Worm (Caenorhabditis elegans) whole organism, late embryonic: ENCODE results near the gene C08B6.6.

ENCODE experiments used
- C08G9.2 ChIP-seq: sonication (generic microtip); optimal IDR thresholded peaks from 2 replicates; lab custom pipeline; 2016; ENCODE audit warnings: mild to moderate bottlenecking, missing genetic modification characterization, moderate library complexity, missing compliant biosample characterization
- C38D4.7 ChIP-seq: fragments of 200-800 bp; sonication (Bioruptor generic); optimal IDR thresholded peaks from 2 replicates; lab custom pipeline; 2018; ENCODE audit warnings: mild to moderate bottlenecking, missing genetic modification characterization, moderate library complexity, missing compliant biosample characterization
- Y22D7AL.16 ChIP-seq: sonication (generic microtip); optimal IDR thresholded peaks from 2 replicates; lab custom pipeline; 2016; ENCODE audit warnings: missing genetic modification characterization, missing compliant biosample characterization
- ceh-14 ChIP-seq: sonication (generic microtip); optimal IDR thresholded peaks from 2 replicates; lab custom pipeline; 2016; ENCODE audit warnings: missing genotype, missing genetic modification characterization, missing compliant biosample characterization
- ceh-31 ChIP-seq: sonication (generic microtip); optimal IDR thresholded peaks from 2 replicates; lab custom pipeline; 2016; ENCODE audit warnings: missing genetic modification characterization, missing compliant biosample characterization
- ceh-34 ChIP-seq: sonication (generic microtip); optimal IDR thresholded peaks from 2 replicates; lab custom pipeline; 2016; ENCODE audit warnings: mild to moderate bottlenecking, missing genetic modification characterization, missing compliant biosample characterization
- ceh-45 ChIP-seq: fragments of 200-800 bp; sonication (Bioruptor generic); IDR thresholded peaks from 2 replicates; pipeline ENCODE4 v1.3.6; 2022; ENCODE audit warnings: missing genetic modification reagents, missing genetic modification characterization, missing compliant biosample characterization
- ceh-48 ChIP-seq: sonication (generic microtip); optimal IDR thresholded peaks from 2 replicates; lab custom pipeline; 2016; ENCODE audit warnings: missing genetic modification characterization, inconsistent platforms, missing compliant biosample characterization
- che-1 ChIP-seq: sonication (generic microtip); optimal IDR thresholded peaks from 2 replicates; lab custom pipeline; 2016; ENCODE audit warnings: mild to moderate bottlenecking, missing genetic modification characterization, missing compliant biosample characterization
- dve-1 ChIP-seq: sonication (generic microtip); optimal IDR thresholded peaks from 2 replicates; lab custom pipeline; 2017; ENCODE audit warnings: antibody characterized with exemption, mild to moderate bottlenecking, missing genetic modification characterization, missing compliant biosample characterization
- elt-2 ChIP-seq: sonication (generic microtip); optimal IDR thresholded peaks from 2 replicates; lab custom pipeline; 2016; ENCODE audit warnings: missing genetic modification reagents, missing genetic modification characterization, missing compliant biosample characterization
- ets-4 ChIP-seq: sonication (generic microtip); optimal IDR thresholded peaks from 2 replicates; lab custom pipeline; 2016; ENCODE audit warnings: missing genetic modification characterization, missing compliant biosample characterization
- gmeb-2 ChIP-seq: sonication (generic microtip); optimal IDR thresholded peaks from 2 replicates; lab custom pipeline; 2016; ENCODE audit warnings: missing genetic modification characterization, inconsistent platforms, missing compliant biosample characterization
- hlh-15 ChIP-seq: sonication (generic microtip); optimal IDR thresholded peaks from 2 replicates; lab custom pipeline; 2016; ENCODE audit warnings: missing genetic modification characterization, missing compliant biosample characterization
- hlh-30 ChIP-seq: sonication (generic microtip); optimal IDR thresholded peaks from 2 replicates; lab custom pipeline; 2017; ENCODE audit warnings: antibody characterized with exemption, missing genetic modification characterization, missing compliant biosample characterization; ENCODE audit not compliant: insufficient read depth
- pag-3 ChIP-seq: sonication (generic microtip); optimal IDR thresholded peaks from 2 replicates; lab custom pipeline; 2016; ENCODE audit warnings: missing compliant biosample characterization, missing genetic modification characterization, borderline replicate concordance
- pat-9 ChIP-seq: fragments of 200-800 bp; sonication (Bioruptor generic); optimal IDR thresholded peaks from 2 replicates; lab custom pipeline; 2018; ENCODE audit warnings: mild to moderate bottlenecking, missing genetic modification characterization, moderate library complexity, missing compliant biosample characterization
- pha-2 ChIP-seq: sonication (generic microtip); optimal IDR thresholded peaks from 2 replicates; lab custom pipeline; 2017; ENCODE audit warnings: mild to moderate bottlenecking, missing genetic modification characterization, missing compliant biosample characterization
- pqm-1 ChIP-seq: sonication (generic microtip); optimal IDR thresholded peaks from 2 replicates; lab custom pipeline; 2016; ENCODE audit warnings: missing genetic modification characterization, missing compliant biosample characterization
- sox-2 ChIP-seq: fragments of 200-800 bp; sonication (Bioruptor generic); IDR thresholded peaks from 2 replicates; pipeline ENCODE4 v1.3.6; 2022; ENCODE audit warnings: missing genetic modification reagents, missing genetic modification characterization, missing compliant biosample characterization
- unc-3 ChIP-seq, 2 experiments: fragments of 200-800 bp in 1 of 2; sonication (Bioruptor generic) in 1 of 2; sonication (generic microtip) in 1 of 2; conservative IDR thresholded peaks in 1 of 2; optimal IDR thresholded peaks in 1 of 2; 2 replicates each; pipeline versions ENCODE4 v1.3.6 to Lab custom; 2016 to 2022; ENCODE audit warnings: missing compliant biosample characterization in 2 of 2, missing genetic modification characterization in 2 of 2, missing genetic modification reagents in 1 of 2
- ztf-16 ChIP-seq: sonication (generic microtip); optimal IDR thresholded peaks from 2 replicates; lab custom pipeline; 2017; ENCODE audit warnings: missing genetic modification characterization, missing compliant biosample characterization

C08B6.6 gene

DNA sequence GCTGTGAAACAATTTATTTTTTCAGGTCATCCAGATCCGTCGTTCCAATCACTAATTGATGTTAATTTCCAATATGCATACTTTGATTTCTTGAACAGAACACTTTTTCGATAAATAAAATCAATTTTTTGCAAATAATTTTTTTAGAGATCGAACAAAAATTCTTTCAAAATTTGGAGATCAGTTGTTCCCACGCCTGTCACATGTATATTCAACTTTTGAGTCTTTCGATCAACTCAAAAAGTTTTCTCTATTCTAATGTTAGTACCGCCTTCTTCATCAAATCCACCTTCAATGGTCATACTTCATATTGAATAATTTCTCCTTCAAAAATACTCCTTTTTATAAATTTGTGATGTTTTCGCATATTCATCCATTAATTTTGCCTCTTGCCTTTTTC is 31.3 kb downstream of the C08B6.6 start, which contains the start of gene srsx-29:
Gene srsx-29 (plus strand): TSS at position 301 of the 400 bp plus-strand sequence.
- TF ChIP-seq elt-2 (no peak), ceh-45 (GFP tag; lab: Robert Waterston, UW) (no peak), sox-2 (GFP tag; lab: Robert Waterston, UW) (no peak), C08G9.2 (tag; lab: Kevin White, UChicago) (no peak), hlh-15 (tag; lab: Kevin White, UChicago) (no peak)

DNA sequence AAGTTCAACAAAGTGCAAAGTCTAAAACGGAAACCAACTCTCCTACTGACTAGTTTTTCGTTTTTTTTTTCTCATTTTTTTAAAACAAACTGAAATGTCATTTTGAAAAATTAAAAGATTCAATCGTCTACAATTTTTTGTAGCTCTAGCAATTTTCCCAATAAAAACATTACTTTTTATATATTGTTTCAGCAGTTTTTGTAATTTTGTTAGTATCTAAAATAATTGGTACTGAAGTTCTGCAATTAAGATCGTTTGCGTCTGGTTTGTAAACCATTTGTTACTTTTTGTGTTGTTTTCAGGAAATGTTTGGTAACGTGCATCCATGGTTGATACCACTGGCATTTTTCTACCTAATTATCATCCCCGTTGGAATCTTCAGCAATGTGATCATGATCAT is 35.1 kb downstream of the C08B6.6 start, which contains the start of gene srsx-30:
Gene srsx-30 (plus strand): TSS at position 301 of the 400 bp plus-strand sequence.
- TF ChIP-seq ceh-14 (tag; lab: Kevin White, UChicago) (no peak), che-1 (no peak), dve-1 (tag; lab: Kevin White, UChicago) (no peak), ets-4 (tag; lab: Kevin White, UChicago) (no peak)

DNA sequence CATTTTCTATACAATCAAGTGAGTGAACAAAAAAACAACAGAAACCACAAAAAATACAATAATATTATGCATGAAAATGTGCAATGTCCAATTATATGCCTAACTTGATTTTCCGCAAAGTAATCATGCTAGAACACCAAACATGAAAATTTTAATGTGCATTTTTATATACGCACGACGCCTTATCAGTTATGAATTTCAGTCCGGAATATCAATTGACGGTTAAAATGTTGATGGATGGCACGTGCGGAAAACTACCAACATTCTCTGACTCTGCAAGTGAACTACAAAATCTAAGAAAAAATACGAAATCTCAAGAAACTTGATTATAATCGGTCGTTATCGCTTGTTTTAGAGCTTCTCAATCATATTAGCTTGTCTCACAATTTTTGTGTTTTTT is 36.5 kb downstream of the C08B6.6 start:
- TF ChIP-seq ztf-16 (tag; lab: Kevin White, UChicago) (no peak), sox-2 (GFP tag; lab: Robert Waterston, UW) (no peak), Y22D7AL.16 (tag; lab: Kevin White, UChicago) (no peak)
- TF ChIP-seq, all 69 proteins: peak for 0

DNA sequence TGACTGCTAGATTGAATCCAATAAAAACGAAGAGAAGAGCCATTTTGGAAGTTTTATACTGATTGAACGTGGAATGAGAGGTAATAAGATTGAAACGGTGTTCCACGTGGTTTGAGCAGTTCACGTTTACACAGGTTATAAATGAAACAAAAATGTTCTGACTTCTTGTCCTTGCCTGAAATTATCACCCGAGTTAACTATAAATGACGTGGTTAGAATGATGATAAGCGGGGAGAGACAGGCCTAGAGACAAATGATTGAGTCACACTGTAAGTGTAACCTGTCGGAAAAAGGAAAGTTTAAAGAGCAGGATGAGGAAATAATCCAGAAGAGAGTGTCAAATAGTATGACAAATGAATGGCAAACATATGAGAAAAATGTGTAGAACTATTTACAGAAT is 37.5 kb downstream of the C08B6.6 start, which contains the start of gene C51E3.10:
Gene C51E3.10 (minus strand): TSS at position 181 of the 400 bp plus-strand sequence.
- TF ChIP-seq pha-2 = no peak
- TF ChIP-seq elt-2 = peak; percentile 29

DNA sequence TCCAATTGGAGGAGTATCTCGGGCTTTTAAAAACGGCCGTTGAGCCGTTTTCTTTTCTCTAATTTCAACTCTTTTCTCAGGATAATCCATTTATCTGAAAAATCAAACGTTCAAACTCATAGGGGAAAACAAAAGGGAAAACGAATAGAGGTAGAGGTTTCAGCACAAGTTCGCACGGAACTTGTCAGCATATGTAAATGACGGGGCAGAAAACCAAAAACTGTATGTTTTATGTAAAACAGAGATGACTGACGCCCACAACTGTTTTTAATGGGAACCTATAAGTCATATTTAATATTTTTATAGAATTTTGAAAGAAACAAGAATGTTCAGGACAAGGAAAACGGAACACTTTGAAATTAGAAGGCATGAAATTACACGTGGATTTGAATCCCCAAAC is 42.9 kb downstream of the C08B6.6 start, which contains the start of gene C51E3.6:
Gene C51E3.6 (minus strand): TSS at position 101 of the 400 bp plus-strand sequence.
- no peak for TF ChIP-seq ceh-48 (tag; lab: Kevin White, UChicago)
- no peak for TF ChIP-seq ceh-34 (tag; lab: Kevin White, UChicago)
- TF ChIP-seq pag-3 (tag; lab: Kevin White, UChicago) = no peak
- TF ChIP-seq hlh-30 (tag; lab: Kevin White, UChicago) = no peak

DNA sequence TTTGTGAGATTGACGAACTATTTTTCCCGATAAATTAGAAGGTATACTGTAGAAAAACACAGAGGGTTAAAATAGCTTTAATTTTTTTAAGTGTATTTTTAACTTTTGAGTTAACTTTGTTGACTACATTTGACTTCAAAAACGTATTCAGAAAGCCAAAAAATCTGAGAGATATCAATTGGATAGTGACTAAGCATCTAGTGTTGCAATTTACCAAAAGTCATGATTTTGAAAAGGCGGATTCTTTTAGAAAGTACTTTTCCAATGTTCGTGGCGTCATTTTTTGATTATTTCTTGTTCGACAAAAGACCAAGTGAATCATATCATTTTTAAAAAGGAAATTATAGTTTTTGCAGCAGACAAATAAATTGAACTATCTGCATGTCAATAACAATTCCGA is 45.4 kb downstream of the C08B6.6 start:
- TF ChIP-seq pat-9 (tag; lab: Kevin White, UChicago) (no peak), unc-3 (GFP tag; conservative IDR thresholded peaks at IDR 0.05; lab: Robert Waterston, UW) (no peak), unc-3 (tag; optimal IDR thresholded peaks at IDR 0.05; lab: Kevin White, UChicago) (no peak), pqm-1 (no peak), C08G9.2 (tag; lab: Kevin White, UChicago) (no peak), gmeb-2 (tag; lab: Kevin White, UChicago) (no peak)

DNA sequence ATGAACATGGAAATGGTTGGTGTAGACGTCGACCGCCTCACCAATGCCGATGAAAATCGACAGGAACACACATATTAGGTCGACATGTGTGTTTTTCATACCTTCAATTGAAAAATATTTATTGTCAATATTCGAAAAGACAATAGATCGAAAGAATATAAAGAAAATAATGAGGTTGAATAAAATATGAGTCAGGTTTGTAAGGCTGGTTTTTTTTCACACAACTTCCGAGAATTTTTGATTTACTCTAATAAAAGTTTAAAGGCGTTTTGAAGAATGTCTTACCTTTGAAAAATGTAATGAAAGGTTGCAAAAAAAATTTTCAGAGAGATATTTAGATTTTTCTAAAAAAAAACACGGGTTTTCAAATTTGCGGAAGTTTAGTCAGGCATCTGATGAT is 50.2 kb downstream of the C08B6.6 start, which contains the start of gene egl-3:
Gene egl-3 (minus strand): TSS at position 101 of the 400 bp plus-strand sequence.
- TF ChIP-seq che-1 = no peak
- TF ChIP-seq C38D4.7 (GFP tag; lab: Kevin White, UChicago) = no peak
- TF ChIP-seq ceh-31 (tag; lab: Kevin White, UChicago) = no peak
